Worm (Caenorhabditis elegans): ENCODE data around the gene dpy-31.
A peak's percentile ranks its signal among the peaks of the same experiment; 100 is the strongest.

The dpy-31 gene

ce11 chrIII:7230841-7231240 is 28.8 kb downstream of the dpy-31 start, which contains the start of gene R151.10:
R151.10 (minus strand) TSS chrIII:7230941.
- TF ChIP-seq jun-1 (tag; optimal IDR thresholded peaks at IDR 0.05) (no peak), egl-43 (GFP tag; IDR thresholded peaks at IDR 0.05) (no peak), set-16 (GFP tag; IDR thresholded peaks at IDR 0.05) (no peak), lin-38 (GFP tag; IDR thresholded peaks at IDR 0.05) (peak; percentile 29; the same call in 1 of the 2 replicates), unc-62 (GFP tag; optimal IDR thresholded peaks at IDR 0.05 in 1 of 2) (peak in 1 of 2 experiments; percentile 66), unc-62 (tag; optimal IDR thresholded peaks at IDR 0.05) (no peak), zfp-2 (tag; optimal IDR thresholded peaks at IDR 0.05) (no peak), ztf-7 (tag; optimal IDR thresholded peaks at IDR 0.05) (no peak), arid-1 (GFP tag; conservative IDR thresholded peaks at IDR 0.05) (0 out of 2 replicates have a peak, but pooled peaks have one; percentile 16)

- TF ChIP-seq aly-2 (tag; optimal IDR thresholded peaks at IDR 0.05), result no peak
- no peak for TF ChIP-seq zfp-2 (tag; optimal IDR thresholded peaks at IDR 0.05)
- TF ChIP-seq dmd-6 (GFP tag; IDR thresholded peaks at IDR 0.05), result no peak
- TF ChIP-seq R02D3.7 (tag; optimal IDR thresholded peaks at IDR 0.05), result no peak
- no peak for TF ChIP-seq hif-1 (tag; optimal IDR thresholded peaks at IDR 0.05)
These were observed 30.8 kb downstream of the dpy-31 start, which contains the start of gene adr-2 for ce11 chrIII:7232782-7233181. adr-2 (minus strand) TSS chrIII:7232882.

ce11 chrIII:7234148-7234547 is 32.1 kb downstream of the dpy-31 start, which contains the start of gene ndus-8:
ndus-8 (minus strand) TSS chrIII:7234202.
- no peak for TF ChIP-seq snpc-1.2 (GFP tag; IDR thresholded peaks at IDR 0.05)
- TF ChIP-seq ceh-32 (tag; optimal IDR thresholded peaks at IDR 0.05; ENCODE audit: poor library complexity), result no peak
- TF ChIP-seq hlh-11 (tag; optimal IDR thresholded peaks at IDR 0.05), result peak; percentile 39
- TF ChIP-seq F49E8.2 (tag; optimal IDR thresholded peaks at IDR 0.05; ENCODE audit: borderline replicate concordance), result no peak
- peak; percentile 60 for TF ChIP-seq lin-38 (GFP tag; IDR thresholded peaks at IDR 0.05)
- no peak for TF ChIP-seq F26F4.8 (GFP tag; conservative IDR thresholded peaks at IDR 0.05)
- no peak for TF ChIP-seq Y5F2A.4 (GFP tag; optimal IDR thresholded peaks at IDR 0.05)
- TF ChIP-seq duxl-1 (tag; optimal IDR thresholded peaks at IDR 0.05; ENCODE audit: poor library complexity), result peak; percentile 18
- no peak for TF ChIP-seq mdl-1 (tag; optimal IDR thresholded peaks at IDR 0.05)
- no peak for TF ChIP-seq nhr-48 (tag; optimal IDR thresholded peaks at IDR 0.05)
- TF ChIP-seq jun-1 (tag; optimal IDR thresholded peaks at IDR 0.05), result no peak
- TF ChIP-seq mdt-29 (GFP tag; IDR thresholded peaks at IDR 0.05), result no peak
- TF ChIP-seq arid-1 (GFP tag; conservative IDR thresholded peaks at IDR 0.05), result 0 out of 2 replicates have a peak, but pooled peaks have one; percentile 19
- no peak for TF ChIP-seq lim-7 (GFP tag; IDR thresholded peaks at IDR 0.05)
- TF ChIP-seq attf-4 (tag; optimal IDR thresholded peaks at IDR 0.05), result no peak
- peak; percentile 62 for TF ChIP-seq dve-1 (tag; optimal IDR thresholded peaks at IDR 0.05; ENCODE audit: insufficient read depth)
- no peak for TF ChIP-seq R02D3.7 (tag; optimal IDR thresholded peaks at IDR 0.05)
- TF ChIP-seq lir-3 (tag; optimal IDR thresholded peaks at IDR 0.05), result no peak
- TF ChIP-seq daf-19 (GFP tag; conservative IDR thresholded peaks at IDR 0.05), result no peak
- TF ChIP-seq rbr-2 (tag; optimal IDR thresholded peaks at IDR 0.05), result peak; percentile 44
- TF ChIP-seq T20F7.1 (GFP tag; optimal IDR thresholded peaks at IDR 0.05), result no peak
- peak; percentile 82 for TF ChIP-seq mes-2 (tag; optimal IDR thresholded peaks at IDR 0.05; ENCODE audit: poor library complexity, severe bottlenecking)
- no peak for TF ChIP-seq zfp-3 (GFP tag; conservative IDR thresholded peaks at IDR 0.05)
- TF ChIP-seq dpl-1 (GFP tag; optimal IDR thresholded peaks at IDR 0.05), result peak; percentile 78
- peak; percentile 51 for TF ChIP-seq aha-1 (tag)
- no peak for TF ChIP-seq unc-39 (tag; optimal IDR thresholded peaks at IDR 0.05)
- no peak for TF ChIP-seq sdz-12 (GFP tag; optimal IDR thresholded peaks at IDR 0.05)
- no peak for TF ChIP-seq ceh-44 (GFP tag; IDR thresholded peaks at IDR 0.05)
- TF ChIP-seq lsy-2 (tag; optimal IDR thresholded peaks at IDR 0.05), result peak in 1 of 2 experiments; percentile 89
- no peak for TF ChIP-seq dmd-6 (GFP tag; IDR thresholded peaks at IDR 0.05)
- TF ChIP-seq cey-2 (tag; optimal IDR thresholded peaks at IDR 0.05; ENCODE audit: borderline replicate concordance, insufficient read depth), result no peak
- no peak for TF ChIP-seq zfp-2 (tag; optimal IDR thresholded peaks at IDR 0.05)
- TF ChIP-seq vab-7 (GFP tag; IDR thresholded peaks at IDR 0.05), result no peak
- TF ChIP-seq F37D6.2 (tag; optimal IDR thresholded peaks at IDR 0.05), result no peak
- no peak for TF ChIP-seq nhr-76 (tag; optimal IDR thresholded peaks at IDR 0.05)
- TF ChIP-seq fos-1 (tag; optimal IDR thresholded peaks at IDR 0.05), result no peak
- peak; percentile 62 for TF ChIP-seq mep-1 (tag; optimal IDR thresholded peaks at IDR 0.05)
- TF ChIP-seq set-16 (GFP tag; IDR thresholded peaks at IDR 0.05), result no peak
- TF ChIP-seq pha-4 (GFP tag; IDR thresholded peaks at IDR 0.05), result no peak
- TF ChIP-seq pha-4 (tag; optimal IDR thresholded peaks at IDR 0.05), result peak; percentile 43
